Fruit fly (Drosophila melanogaster) whole organism, embryonic: Measurements from ENCODE around the gene SkpD.
A peak's percentile ranks its signal among the peaks of the same experiment; 100 is the strongest.

Source experiments
- Abd-B ChIP-seq: fragments of 200-800 bp; sonication (Bioruptor generic); optimal IDR thresholded peaks from 2 replicates; lab custom pipeline; 2018; ENCODE audit warnings: missing biosample characterization, mild to moderate bottlenecking, missing genetic modification characterization, moderate library complexity
- BtbVII ChIP-seq: fragments of 200-800 bp; sonication (Bioruptor generic); optimal IDR thresholded peaks from 3 replicates; lab custom pipeline; 2017; ENCODE audit warnings: missing biosample characterization, mild to moderate bottlenecking, missing genetic modification characterization
- Bteb2 ChIP-seq: fragments of 200-800 bp; sonication (Bioruptor generic); optimal IDR thresholded peaks from 2 replicates; lab custom pipeline; 2016; ENCODE audit warnings: missing biosample characterization, missing genetic modification characterization
- CG10462 ChIP-seq: fragments of 200-800 bp; sonication (Bioruptor generic); optimal IDR thresholded peaks from 2 replicates; lab custom pipeline; 2016; ENCODE audit warnings: missing biosample characterization, missing genetic modification characterization
- CG11398 ChIP-seq: fragments of 200-800 bp; sonication (Bioruptor generic); optimal IDR thresholded peaks from 2 replicates; lab custom pipeline; 2016; ENCODE audit warnings: missing biosample characterization, missing genetic modification characterization
- CG11695 ChIP-seq: fragments of 200-800 bp; sonication (Bioruptor generic); IDR thresholded peaks from 3 replicates; pipeline ENCODE4 v1.3.6; 2022; ENCODE audit warnings: missing biosample characterization, missing genetic modification characterization
- CG12155 ChIP-seq: fragments of 200-800 bp; sonication (Bioruptor generic); optimal IDR thresholded peaks from 3 replicates; lab custom pipeline; 2016; ENCODE audit warnings: missing biosample characterization, missing genetic modification characterization
- CG15073 ChIP-seq: fragments of 200-800 bp; sonication (Bioruptor generic); optimal IDR thresholded peaks from 2 replicates; lab custom pipeline; 2016; ENCODE audit warnings: missing biosample characterization, missing genetic modification characterization
- CG15479 ChIP-seq: fragments of 200-800 bp; sonication (Bioruptor generic); optimal IDR thresholded peaks from 3 replicates; lab custom pipeline; 2019; ENCODE audit warnings: missing biosample characterization, mild to moderate bottlenecking, missing genetic modification characterization, moderate library complexity
- CG16863 ChIP-seq: fragments of 200-800 bp; sonication (Bioruptor generic); optimal IDR thresholded peaks from 3 replicates; lab custom pipeline; 2016; ENCODE audit warnings: missing biosample characterization, missing genetic modification characterization
- CG17328 ChIP-seq: fragments of 200-800 bp; sonication (Bioruptor generic); IDR thresholded peaks from 2 replicates; pipeline ENCODE4 v1.3.6; 2022; ENCODE audit warnings: missing biosample characterization, missing genetic modification characterization
- CG17568 ChIP-seq: fragments of 200-800 bp; sonication (Bioruptor generic); optimal IDR thresholded peaks from 2 replicates; lab custom pipeline; 2018; ENCODE audit warnings: missing biosample characterization, mild to moderate bottlenecking, missing genetic modification characterization, moderate library complexity
- CG2120 ChIP-seq: fragments of 200-800 bp; sonication (Bioruptor generic); optimal IDR thresholded peaks from 3 replicates; lab custom pipeline; 2016; ENCODE audit warnings: missing biosample characterization, missing genetic modification characterization
- CG3065 ChIP-seq: fragments of 200-800 bp; sonication (Bioruptor generic); optimal IDR thresholded peaks from 2 replicates; lab custom pipeline; 2016; ENCODE audit warnings: missing biosample characterization, missing genetic modification characterization
- CG4820 ChIP-seq: fragments of 200-800 bp; sonication (Bioruptor generic); optimal IDR thresholded peaks from 3 replicates; lab custom pipeline; 2016; ENCODE audit warnings: missing biosample characterization, missing genetic modification characterization
- CG5953 ChIP-seq: fragments of 200-800 bp; sonication (Bioruptor generic); IDR thresholded peaks from 2 replicates; pipeline ENCODE4 v1.3.6; 2022; ENCODE audit warnings: missing biosample characterization, missing genetic modification characterization
- CG6683 ChIP-seq: fragments of 200-800 bp; sonication (Bioruptor generic); optimal IDR thresholded peaks from 2 replicates; lab custom pipeline; 2017; ENCODE audit warnings: missing biosample characterization, mild to moderate bottlenecking, missing genetic modification characterization, missing genetic modification reagents
- CG7745 ChIP-seq: fragments of 200-800 bp; sonication (Bioruptor generic); optimal IDR thresholded peaks from 2 replicates; lab custom pipeline; 2018; ENCODE audit warnings: missing biosample characterization, mild to moderate bottlenecking, missing genetic modification characterization, moderate library complexity
- CG8478 ChIP-seq: fragments of >200 bp; optimal IDR thresholded peaks from 2 replicates; lab custom pipeline; 2018
- CG9797 ChIP-seq: fragments of 200-800 bp; sonication (Bioruptor generic); optimal IDR thresholded peaks from 3 replicates; lab custom pipeline; 2018; ENCODE audit warnings: missing biosample characterization, mild to moderate bottlenecking, missing genetic modification characterization
- D19A ChIP-seq: fragments of 200-800 bp; optimal IDR thresholded peaks from 3 replicates; lab custom pipeline; 2019; ENCODE audit warnings: missing biosample characterization, mild to moderate bottlenecking, missing genetic modification characterization, moderate library complexity
- D19B ChIP-seq: fragments of 200-800 bp; sonication (Bioruptor generic); optimal IDR thresholded peaks from 2 replicates; lab custom pipeline; 2017; ENCODE audit warnings: missing biosample characterization, mild to moderate bottlenecking, missing genetic modification characterization
- ERR ChIP-seq: fragments of 200-800 bp; sonication (Bioruptor generic); optimal IDR thresholded peaks from 2 replicates; lab custom pipeline; 2016; ENCODE audit warnings: missing biosample characterization, missing genetic modification characterization
- HLHmδ ChIP-seq: fragments of 200-800 bp; sonication (Bioruptor generic); optimal IDR thresholded peaks from 2 replicates; lab custom pipeline; 2018; ENCODE audit warnings: missing biosample characterization, mild to moderate bottlenecking, missing genetic modification characterization, moderate library complexity
- Hr51 ChIP-seq, 2 experiments: fragments of 200-800 bp; sonication (Bioruptor generic); optimal IDR thresholded peaks; 2 replicates in 1 of 2; 3 replicates in 1 of 2; lab custom pipeline; 2016 to 2018; ENCODE audit warnings: missing biosample characterization in 2 of 2, missing genetic modification characterization in 2 of 2, mild to moderate bottlenecking in 1 of 2, moderate library complexity in 1 of 2
- MBD-R2 ChIP-seq: fragments of 200-800 bp; sonication (Bioruptor generic); IDR thresholded peaks from 2 replicates; pipeline ENCODE4 v1.3.6; 2022; ENCODE audit warnings: missing biosample characterization, missing genetic modification characterization
- Mes4 ChIP-seq: fragments of 200-800 bp; sonication (Bioruptor generic); optimal IDR thresholded peaks from 2 replicates; lab custom pipeline; 2016; ENCODE audit warnings: missing biosample characterization, missing genetic modification characterization
- Myb ChIP-seq: fragments of 200-800 bp; sonication (Bioruptor generic); optimal IDR thresholded peaks from 2 replicates; lab custom pipeline; 2016; ENCODE audit warnings: missing biosample characterization, missing genetic modification characterization
- Neu2 ChIP-seq: fragments of 200-800 bp; sonication (Bioruptor generic); optimal IDR thresholded peaks from 3 replicates; lab custom pipeline; 2016; ENCODE audit warnings: missing biosample characterization, missing genetic modification characterization, borderline replicate concordance
- Oaz ChIP-seq: fragments of 200-800 bp; sonication (Bioruptor generic); IDR thresholded peaks from 2 replicates; pipeline ENCODE4 v1.3.6; 2022; ENCODE audit warnings: missing biosample characterization, missing genetic modification characterization
- Rx ChIP-seq: fragments of 200-800 bp; sonication (Bioruptor generic); IDR thresholded peaks from 2 replicates; pipeline ENCODE4 v1.3.6; 2022; ENCODE audit warnings: missing biosample characterization, missing genetic modification characterization
- Scr ChIP-seq: fragments of 200-800 bp; sonication (Bioruptor generic); IDR thresholded peaks from 2 replicates; pipeline ENCODE4 v1.3.6; 2022; ENCODE audit warnings: missing biosample characterization, missing genetic modification characterization; ENCODE audit not compliant: partially characterized antibody
- Six4 ChIP-seq: fragments of 200-800 bp; sonication (Bioruptor generic); optimal IDR thresholded peaks from 2 replicates; lab custom pipeline; 2016; ENCODE audit warnings: missing biosample characterization, missing genetic modification characterization
- bcd ChIP-seq: fragments of 200-800 bp; sonication (Bioruptor generic); optimal IDR thresholded peaks from 2 replicates; lab custom pipeline; 2017; ENCODE audit warnings: missing biosample characterization, mild to moderate bottlenecking, missing genetic modification characterization
- br ChIP-seq: fragments of >200 bp; optimal IDR thresholded peaks from 2 replicates; lab custom pipeline; 2017
- bsh ChIP-seq, 2 experiments: fragments of 200-800 bp; sonication (Bioruptor generic); optimal IDR thresholded peaks; 2 replicates each; lab custom pipeline; 2017 to 2018; ENCODE audit warnings: mild to moderate bottlenecking in 2 of 2, missing biosample characterization in 2 of 2, missing genetic modification characterization in 2 of 2, moderate library complexity in 1 of 2
- chn ChIP-seq: fragments of 200-800 bp; sonication (Bioruptor generic); optimal IDR thresholded peaks from 2 replicates; lab custom pipeline; 2016; ENCODE audit warnings: missing biosample characterization, missing genetic modification characterization
- eve ChIP-seq, 2 experiments: fragments of >200 bp; optimal IDR thresholded peaks; 2 replicates each; lab custom pipeline; 2017; ENCODE audit warnings: missing biosample characterization in 2 of 2, missing genetic modification characterization in 2 of 2
- kah ChIP-seq: fragments of 200-800 bp; sonication (Bioruptor generic); optimal IDR thresholded peaks from 2 replicates; lab custom pipeline; 2018; ENCODE audit warnings: missing biosample characterization, mild to moderate bottlenecking, missing genetic modification characterization
- mam ChIP-seq: fragments of 200-800 bp; sonication (Bioruptor generic); optimal IDR thresholded peaks from 3 replicates; lab custom pipeline; 2016; ENCODE audit warnings: missing biosample characterization, missing genetic modification characterization
- pb ChIP-seq: fragments of 200-800 bp; sonication (Bioruptor generic); optimal IDR thresholded peaks from 3 replicates; lab custom pipeline; 2016; ENCODE audit warnings: missing biosample characterization, missing genetic modification characterization
- pnt ChIP-seq: fragments of 200-800 bp; sonication (Bioruptor generic); optimal IDR thresholded peaks from 3 replicates; lab custom pipeline; 2016; ENCODE audit warnings: missing biosample characterization, missing genetic modification characterization
- prd ChIP-seq, 3 experiments: fragments of >200 bp in 2 of 3; fragments of 200-800 bp in 1 of 3; sonication (Bioruptor generic) in 1 of 3; optimal IDR thresholded peaks in 2 of 3; IDR thresholded peaks in 1 of 3; 2 replicates in 2 of 3; 3 replicates in 1 of 3; pipeline versions ENCODE4 v1.3.6 to Lab custom; 2017 to 2022; ENCODE audit warnings: missing biosample characterization in 1 of 3, missing genetic modification characterization in 1 of 3
- rib ChIP-seq: fragments of 200-800 bp; sonication (Bioruptor generic); IDR thresholded peaks from 2 replicates; pipeline ENCODE4 v1.3.6; 2022; ENCODE audit warnings: missing biosample characterization, missing genetic modification characterization
- slou ChIP-seq: fragments of 200-800 bp; sonication (Bioruptor generic); optimal IDR thresholded peaks from 3 replicates; lab custom pipeline; 2016; ENCODE audit warnings: missing biosample characterization, missing genetic modification characterization
- ssp ChIP-seq: fragments of 200-800 bp; sonication (Bioruptor generic); IDR thresholded peaks from 2 replicates; pipeline ENCODE4 v1.3.6; 2022; ENCODE audit warnings: missing biosample characterization, missing genetic modification characterization
- tin ChIP-seq: fragments of 200-800 bp; sonication (Bioruptor generic); optimal IDR thresholded peaks from 3 replicates; lab custom pipeline; 2016; ENCODE audit warnings: missing biosample characterization, missing genetic modification characterization
- unpg ChIP-seq: fragments of 200-800 bp; sonication (Bioruptor generic); optimal IDR thresholded peaks from 3 replicates; lab custom pipeline; 2018; ENCODE audit warnings: missing biosample characterization, mild to moderate bottlenecking, missing genetic modification characterization, moderate library complexity
- zen ChIP-seq: fragments of 200-800 bp; sonication (Bioruptor generic); optimal IDR thresholded peaks from 3 replicates; lab custom pipeline; 2018; ENCODE audit warnings: missing biosample characterization, mild to moderate bottlenecking, missing genetic modification characterization, moderate library complexity
- zf30C ChIP-seq: fragments of 200-800 bp; sonication (Bioruptor generic); optimal IDR thresholded peaks from 3 replicates; lab custom pipeline; 2018; ENCODE audit warnings: missing biosample characterization, mild to moderate bottlenecking, missing genetic modification characterization

SkpD gene

dm6 chrX:19846701-19847383 is 34.3 kb downstream of the SkpD start (continued):
- peak; percentile 88 for TF ChIP-seq CG12155 (GFP tag; lab: Kevin White, UChicago)
- TF ChIP-seq eve (GFP tag; optimal IDR thresholded peaks at IDR 0.05; lab: Kevin White, UChicago), result peak in 1 of 2 experiments; percentile 47
- TF ChIP-seq zen (tag; lab: Kevin White, UChicago), result peak; percentile 92
- peak; percentile 75 for TF ChIP-seq CG3065 (GFP tag; lab: Kevin White, UChicago)
- TF ChIP-seq Hr51 (GFP tag; optimal IDR thresholded peaks at IDR 0.05; lab: Kevin White, UChicago), result peak; percentile 92 to 95
- peak; percentile 77 for TF ChIP-seq slou (GFP tag; lab: Kevin White, UChicago)
- TF ChIP-seq bsh (GFP tag; optimal IDR thresholded peaks at IDR 0.05; lab: Kevin White, UChicago), result peak; percentile 74 to 95
- peak; percentile 89 for TF ChIP-seq Neu2 (GFP tag; lab: Kevin White, UChicago)
- TF ChIP-seq rib (GFP tag; lab: Robert Waterston, UW), result peak; percentile 69
- TF ChIP-seq Bteb2 (GFP tag; lab: Kevin White, UChicago), result peak; percentile 84
- no peak for TF ChIP-seq prd (optimal IDR thresholded peaks at IDR 0.05; lab: Kevin White, UChicago)
- TF ChIP-seq prd (GFP tag; IDR thresholded peaks at IDR 0.05; lab: Robert Waterston, UW), result peak; percentile 98
- peak; percentile 90 for TF ChIP-seq CG11398 (GFP tag; lab: Kevin White, UChicago)
- TF ChIP-seq CG17328 (GFP tag; lab: Robert Waterston, UW), result peak; percentile 95
- no peak for TF ChIP-seq Scr (GFP tag; lab: Robert Waterston, UW)
- TF ChIP-seq Six4, result peak; percentile 90
- TF ChIP-seq pnt, result peak; percentile 95
- TF ChIP-seq br (lab: Kevin White, UChicago), result no peak
- peak; percentile 91 for TF ChIP-seq mam
- peak; percentile 96 for TF ChIP-seq CG16863 (GFP tag; lab: Kevin White, UChicago)
- peak; percentile 91 for TF ChIP-seq D19A (tag; lab: Kevin White, UChicago)
- TF ChIP-seq CG11695 (GFP tag; lab: Robert Waterston, UW), result peak; percentile 90
- no peak for TF ChIP-seq HLHmδ (GFP tag; lab: Kevin White, UChicago)
- peak; percentile 94 for TF ChIP-seq tin (GFP tag; lab: Kevin White, UChicago)
- peak; percentile 93 for TF ChIP-seq Oaz (GFP tag; lab: Robert Waterston, UW)
- peak; percentile 93 for TF ChIP-seq Rx (GFP tag; lab: Robert Waterston, UW)
- no peak for TF ChIP-seq CG8478
- no peak for TF ChIP-seq CG15479 (GFP tag; lab: Kevin White, UChicago)
- peak; percentile 93 for TF ChIP-seq CG4820
- TF ChIP-seq CG2120 (GFP tag; lab: Kevin White, UChicago), result peak; percentile 91
- peak; percentile 95 for TF ChIP-seq unpg (GFP tag; lab: Kevin White, UChicago)
- TF ChIP-seq CG6683 (GFP tag; lab: Kevin White, UChicago), result peak; percentile 87
- TF ChIP-seq CG5953 (GFP tag; lab: Robert Waterston, UW), result peak; percentile 92
- peak; percentile 93 for TF ChIP-seq Mes4 (GFP tag; lab: Kevin White, UChicago)
- peak; percentile 95 for TF ChIP-seq pb
- peak; percentile 67 for TF ChIP-seq CG15073 (GFP tag; lab: Kevin White, UChicago)
- peak; percentile 93 for TF ChIP-seq bcd (GFP tag; lab: Kevin White, UChicago)
- TF ChIP-seq ssp (GFP tag; lab: Robert Waterston, UW), result peak; percentile 86
- peak; percentile 85 for TF ChIP-seq CG17568
- peak; percentile 96 for TF ChIP-seq Abd-B (GFP tag; lab: Kevin White, UChicago)
- TF ChIP-seq kah, result peak; percentile 82
- TF ChIP-seq CG7745 (tag; lab: Kevin White, UChicago), result no peak
- TF ChIP-seq CG9797 (GFP tag; lab: Kevin White, UChicago), result peak; percentile 34
- TF ChIP-seq chn, result peak; percentile 94
- peak; percentile 76 for TF ChIP-seq MBD-R2
- peak; percentile 87 for TF ChIP-seq CG10462
- TF ChIP-seq Myb, result peak; percentile 83
- no peak for TF ChIP-seq zf30C (GFP tag; lab: Kevin White, UChicago)
- peak; percentile 59 for TF ChIP-seq D19B (GFP tag; lab: Kevin White, UChicago)
- TF ChIP-seq BtbVII (GFP tag; lab: Kevin White, UChicago), result peak; percentile 85
- TF ChIP-seq ERR (GFP tag; lab: Kevin White, UChicago), result peak; percentile 88
